Worm (Caenorhabditis elegans) whole organism, L4 larva: ENCODE results near the gene B0496.2.

Source experiments
- ama-1 ChIP-seq: fragments of 150-350 bp; optimal IDR thresholded peaks from 2 replicates; lab custom pipeline; 2014; ENCODE audit warnings: inconsistent platforms, mixed read lengths
- ceh-20 ChIP-seq: fragments of 200-800 bp; sonication (Bioruptor generic); IDR thresholded peaks from 2 replicates; pipeline ENCODE4 v1.3.6; 2022; ENCODE audit warnings: missing genetic modification reagents, missing genetic modification characterization, missing compliant biosample characterization
- lin-15B ChIP-seq: fragments of 150-350 bp; sonication (generic microtip); optimal IDR thresholded peaks from 3 replicates; lab custom pipeline; 2014; ENCODE audit warnings: missing biosample characterization, missing genetic modification characterization
- mdl-1 ChIP-seq, 2 experiments: fragments of 150-350 bp in 1 of 2; sonication (generic microtip) in 1 of 2; optimal IDR thresholded peaks; 2 replicates each; lab custom pipeline; 2014 to 2017; ENCODE audit warnings: missing biosample characterization in 2 of 2, missing genetic modification characterization in 2 of 2
- skn-1 ChIP-seq: fragments of 150-350 bp; optimal IDR thresholded peaks from 2 replicates; lab custom pipeline; 2014; ENCODE audit warnings: missing biosample characterization, missing genetic modification characterization
- snpc-4 ChIP-seq: fragments of 150-350 bp; optimal IDR thresholded peaks from 2 replicates; lab custom pipeline; 2014; ENCODE audit warnings: missing biosample characterization, missing genetic modification characterization
- tag-97 ChIP-seq: fragments of 200-800 bp; sonication (Bioruptor generic); IDR thresholded peaks from 2 replicates; pipeline ENCODE4 v1.3.6; 2022; ENCODE audit warnings: missing genetic modification characterization, missing compliant biosample characterization
- unc-39 ChIP-seq: sonication (generic microtip); optimal IDR thresholded peaks from 2 replicates; lab custom pipeline; 2017; ENCODE audit warnings: missing biosample characterization, missing genetic modification characterization
- unc-62 ChIP-seq, 3 experiments: fragments of 150-350 bp in 1 of 3; sonication (generic microtip); optimal IDR thresholded peaks in 2 of 3; peaks in 1 of 3; 1 replicate in 1 of 3; 2 replicates in 2 of 3; lab custom pipeline; 2014 to 2017; ENCODE audit warnings: missing biosample characterization in 3 of 3, missing genetic modification characterization in 3 of 3, missing genetic modification reagents in 3 of 3, missing genotype in 1 of 3

ce11 chrIV:7487554-7488456, 40.1 kb downstream of the B0496.2 start, which contains the start of the genes his-60 and his-59:
- TF ChIP-seq ama-1 (lab: Kevin White, UChicago) (peak; percentile 50), skn-1 (tag; lab: Kevin White, UChicago) (no peak), tag-97 (GFP tag; lab: Robert Waterston, UW) (no peak), snpc-4 (tag; lab: Kevin White, UChicago) (no peak), ceh-20 (GFP tag; lab: Robert Waterston, UW) (no peak; the same call in 1 of the 2 replicates), unc-39 (no peak), lin-15B (tag; lab: Kevin White, UChicago) (no peak), unc-62 (GFP tag; optimal IDR thresholded peaks at IDR 0.05 in 1 of 2; lab: Kevin White, UChicago) (no peak), unc-62 (tag; optimal IDR thresholded peaks at IDR 0.05; lab: Kevin White, UChicago) (no peak), mdl-1 (tag; optimal IDR thresholded peaks at IDR 0.05; lab: Kevin White, UChicago) (no peak)
